Fruit fly (Drosophila melanogaster) whole organism, embryonic: ENCODE results near the gene CG42246.

Experiments
- BtbVII ChIP-seq: fragments of 200-800 bp; sonication (Bioruptor generic); optimal IDR thresholded peaks from 3 replicates; lab custom pipeline; 2017; ENCODE audit warnings: missing biosample characterization, mild to moderate bottlenecking, missing genetic modification characterization
- CG10147 ChIP-seq: fragments of 200-800 bp; sonication (Bioruptor generic); optimal IDR thresholded peaks from 2 replicates; lab custom pipeline; 2019; ENCODE audit warnings: missing biosample characterization, mild to moderate bottlenecking, missing genetic modification characterization, moderate library complexity
- CG14860 ChIP-seq: fragments of 200-800 bp; sonication (Bioruptor generic); IDR thresholded peaks from 3 replicates; pipeline ENCODE4 v1.3.6; 2022; ENCODE audit warnings: missing biosample characterization, missing genetic modification characterization; ENCODE audit not compliant: partially characterized antibody
- CG1603 ChIP-seq: fragments of 200-800 bp; sonication (Bioruptor generic); optimal IDR thresholded peaks from 2 replicates; lab custom pipeline; 2019; ENCODE audit warnings: missing biosample characterization, mild to moderate bottlenecking, missing genetic modification characterization, moderate library complexity
- CG1647 ChIP-seq: fragments of 200-800 bp; sonication (Bioruptor generic); optimal IDR thresholded peaks from 3 replicates; lab custom pipeline; 2016; ENCODE audit warnings: missing biosample characterization, missing genetic modification characterization
- CG16863 ChIP-seq: fragments of 200-800 bp; sonication (Bioruptor generic); optimal IDR thresholded peaks from 3 replicates; lab custom pipeline; 2016; ENCODE audit warnings: missing biosample characterization, missing genetic modification characterization
- CG17385 ChIP-seq: fragments of 200-800 bp; sonication (Bioruptor generic); optimal IDR thresholded peaks from 3 replicates; lab custom pipeline; 2018; ENCODE audit warnings: missing biosample characterization, mild to moderate bottlenecking, missing genetic modification characterization
- CG2199 ChIP-seq: fragments of 200-800 bp; sonication (Bioruptor generic); IDR thresholded peaks from 3 replicates; pipeline ENCODE4 v1.3.6; 2022; ENCODE audit warnings: missing biosample characterization, missing genetic modification characterization
- CG34376 ChIP-seq: fragments of 200-800 bp; sonication (Bioruptor generic); optimal IDR thresholded peaks from 2 replicates; lab custom pipeline; 2018; ENCODE audit warnings: missing biosample characterization, mild to moderate bottlenecking, missing genetic modification characterization
- CG3995 ChIP-seq: fragments of 200-800 bp; sonication (Bioruptor generic); optimal IDR thresholded peaks from 3 replicates; lab custom pipeline; 2016; ENCODE audit warnings: missing biosample characterization, missing genetic modification characterization
- CG9215 ChIP-seq: fragments of 200-800 bp; sonication (Bioruptor generic); IDR thresholded peaks from 2 replicates; pipeline ENCODE4 v1.3.6; 2022; ENCODE audit warnings: missing biosample characterization, missing genetic modification characterization
- CG9932 ChIP-seq: fragments of 200-800 bp; sonication (Bioruptor generic); IDR thresholded peaks from 2 replicates; pipeline ENCODE4 v1.3.6; 2022; ENCODE audit warnings: missing biosample characterization, missing genetic modification characterization
- Dbx ChIP-seq: fragments of 200-800 bp; sonication (Bioruptor generic); IDR thresholded peaks from 3 replicates; pipeline ENCODE4 v1.3.6; 2022; ENCODE audit warnings: missing biosample characterization, missing genetic modification characterization
- Dip2 ChIP-seq: fragments of 200-800 bp; sonication (Bioruptor generic); IDR thresholded peaks from 2 replicates; pipeline ENCODE4 v1.3.6; 2022; ENCODE audit warnings: missing biosample characterization, missing genetic modification characterization
- Drgx ChIP-seq: fragments of 200-800 bp; sonication (Bioruptor generic); IDR thresholded peaks from 2 replicates; pipeline ENCODE4 v1.3.6; 2022; ENCODE audit warnings: missing biosample characterization, missing genetic modification characterization
- Ets65A ChIP-seq: fragments of 200-800 bp; sonication (Bioruptor generic); peaks from one replicate; lab custom pipeline; 2016; ENCODE audit warnings: missing biosample characterization, missing genetic modification characterization
- H15 ChIP-seq: fragments of 200-800 bp; sonication (Bioruptor generic); IDR thresholded peaks from 3 replicates; pipeline ENCODE4 v1.3.6; 2022; ENCODE audit warnings: missing biosample characterization, missing genetic modification characterization
- HHEX ChIP-seq: fragments of 200-800 bp; sonication (Bioruptor generic); optimal IDR thresholded peaks from 3 replicates; lab custom pipeline; 2017; ENCODE audit warnings: missing biosample characterization, mild to moderate bottlenecking, missing genetic modification characterization, missing genetic modification reagents
- Hr39 ChIP-seq: fragments of >200 bp; optimal IDR thresholded peaks from 2 replicates; lab custom pipeline; 2017
- Sox102F ChIP-seq: fragments of 200-800 bp; sonication (Bioruptor generic); optimal IDR thresholded peaks from 2 replicates; lab custom pipeline; 2018; ENCODE audit warnings: missing biosample characterization, mild to moderate bottlenecking, missing genetic modification characterization, moderate library complexity
- Sry-δ ChIP-seq: fragments of 200-800 bp; sonication (Bioruptor generic); optimal IDR thresholded peaks from 2 replicates; lab custom pipeline; 2016; ENCODE audit warnings: missing biosample characterization, missing genetic modification characterization
- Vsx1 ChIP-seq: fragments of 200-800 bp; sonication (Bioruptor generic); optimal IDR thresholded peaks from 2 replicates; lab custom pipeline; 2017; ENCODE audit warnings: missing biosample characterization, mild to moderate bottlenecking, missing genetic modification characterization, missing genetic modification reagents
- Xrp1 ChIP-seq: fragments of 200-800 bp; sonication (Bioruptor generic); IDR thresholded peaks from 2 replicates; pipeline ENCODE4 v1.3.6; 2022; ENCODE audit warnings: missing biosample characterization, missing genetic modification characterization
- ase ChIP-seq: fragments of 200-800 bp; sonication (Bioruptor generic); IDR thresholded peaks from 3 replicates; pipeline ENCODE4 v1.3.6; 2022; ENCODE audit warnings: missing biosample characterization, missing genetic modification characterization
- chinmo ChIP-seq: fragments of 200-800 bp; sonication (Bioruptor generic); IDR thresholded peaks from 4 replicates; pipeline ENCODE4 v1.3.6; 2022; ENCODE audit warnings: missing biosample characterization, missing genetic modification characterization; ENCODE audit not compliant: partially characterized antibody
- dan ChIP-seq: fragments of 200-800 bp; sonication (Bioruptor generic); IDR thresholded peaks from 2 replicates; pipeline ENCODE4 v1.3.6; 2022; ENCODE audit warnings: missing biosample characterization, missing genetic modification characterization
- dmrt11E ChIP-seq: fragments of 200-800 bp; sonication (Bioruptor generic); optimal IDR thresholded peaks from 3 replicates; lab custom pipeline; 2018; ENCODE audit warnings: missing biosample characterization, mild to moderate bottlenecking, missing genetic modification characterization, moderate library complexity
- dysf ChIP-seq: fragments of 200-800 bp; sonication (Bioruptor generic); IDR thresholded peaks from 3 replicates; pipeline ENCODE4 v1.3.6; 2022; ENCODE audit warnings: missing biosample characterization, missing genetic modification characterization
- ems ChIP-seq: fragments of 200-800 bp; sonication (Bioruptor generic); optimal IDR thresholded peaks from 3 replicates; lab custom pipeline; 2016; ENCODE audit warnings: missing biosample characterization, missing genetic modification characterization
- ham ChIP-seq: fragments of 200-800 bp; sonication (Bioruptor generic); IDR thresholded peaks from 2 replicates; pipeline ENCODE4 v1.3.6; 2022; ENCODE audit warnings: missing biosample characterization, missing genetic modification characterization
- ken ChIP-seq: fragments of 200-800 bp; sonication (Bioruptor generic); IDR thresholded peaks from 3 replicates; pipeline ENCODE4 v1.3.6; 2022; ENCODE audit warnings: missing biosample characterization, missing genetic modification characterization
- klu ChIP-seq: fragments of 200-800 bp; sonication (Bioruptor generic); IDR thresholded peaks from 2 replicates; pipeline ENCODE4 v1.3.6; 2022; ENCODE audit warnings: missing biosample characterization, missing genetic modification characterization
- lbe ChIP-seq: fragments of 200-800 bp; sonication (Bioruptor generic); optimal IDR thresholded peaks from 2 replicates; lab custom pipeline; 2016; ENCODE audit warnings: missing biosample characterization, mild to moderate bottlenecking, missing genetic modification characterization
- lmd ChIP-seq: fragments of 200-800 bp; sonication (Bioruptor generic); IDR thresholded peaks from 2 replicates; pipeline ENCODE4 v1.3.6; 2022; ENCODE audit warnings: missing biosample characterization, missing genetic modification characterization
- luna ChIP-seq: fragments of 200-800 bp; sonication (Bioruptor generic); optimal IDR thresholded peaks from 2 replicates; lab custom pipeline; 2016; ENCODE audit warnings: missing biosample characterization, missing genetic modification characterization
- p53 ChIP-seq: fragments of 200-800 bp; sonication (Bioruptor generic); optimal IDR thresholded peaks from 2 replicates; lab custom pipeline; 2016; ENCODE audit warnings: missing biosample characterization, missing genetic modification characterization
- row ChIP-seq: fragments of 200-800 bp; sonication (Bioruptor generic); IDR thresholded peaks from 3 replicates; pipeline ENCODE4 v1.3.6; 2022; ENCODE audit warnings: missing biosample characterization, missing genetic modification characterization
- sens ChIP-seq: fragments of 200-800 bp; sonication (Bioruptor generic); peaks from one replicate; lab custom pipeline; 2016; ENCODE audit warnings: missing biosample characterization, missing genetic modification characterization
- slbo ChIP-seq: fragments of 200-800 bp; sonication (Bioruptor generic); IDR thresholded peaks from 2 replicates; pipeline ENCODE4 v1.3.6; 2022; ENCODE audit warnings: missing biosample characterization, missing genetic modification characterization
- sna ChIP-seq: fragments of 200-800 bp; sonication (Bioruptor generic); IDR thresholded peaks from 2 replicates; pipeline ENCODE4 v1.3.6; 2022; ENCODE audit warnings: missing biosample characterization, missing genetic modification characterization; ENCODE audit not compliant: partially characterized antibody
- tio ChIP-seq: fragments of 200-800 bp; sonication (Bioruptor generic); optimal IDR thresholded peaks from 2 replicates; lab custom pipeline; 2017; ENCODE audit warnings: missing biosample characterization, missing genetic modification characterization, inconsistent platforms
- tll ChIP-seq, 2 experiments: fragments of 200-800 bp in 1 of 2; fragments of >200 bp in 1 of 2; sonication (Bioruptor generic) in 1 of 2; optimal IDR thresholded peaks; 2 replicates each; lab custom pipeline; 2017 to 2019; ENCODE audit warnings: missing biosample characterization in 2 of 2, missing genetic modification characterization in 2 of 2, mild to moderate bottlenecking in 1 of 2, moderate library complexity in 1 of 2

CG42246 gene

dm6 chrX:7415027-7415426 is 3.3 kb upstream of the CG42246 start (continued):
- TF ChIP-seq slbo (GFP tag; lab: Robert Waterston, UW) (no peak), p53 (GFP tag; lab: Kevin White, UChicago) (no peak), Xrp1 (peak; percentile 54; the same call in 1 of the 2 replicates), chinmo (no peak), CG1603 (tag; lab: Kevin White, UChicago) (peak; percentile 43), CG9932 (0 out of 2 replicates have a peak, but pooled peaks have one; percentile 17), CG34376 (no peak), Ets65A (GFP tag; lab: Kevin White, UChicago) (peak; percentile 61), sens (GFP tag; lab: Kevin White, UChicago) (peak; percentile 84), Sox102F (GFP tag; lab: Kevin White, UChicago) (peak; percentile 12), lmd (GFP tag; lab: Robert Waterston, UW) (peak; percentile 8; the same call in 1 of the 2 replicates)

dm6 chrX:7413569-7413968 is 1.9 kb upstream of the CG42246 start, which contains the start of gene CG42705:
Gene CG42705 (plus strand): TSS chrX:7413869.
- TF ChIP-seq luna (GFP tag; lab: Kevin White, UChicago): no peak
- TF ChIP-seq lbe (GFP tag; lab: Kevin White, UChicago): no peak
- no peak for TF ChIP-seq CG14860 (GFP tag; lab: Robert Waterston, UW)
- no peak for TF ChIP-seq ase (GFP tag; lab: Robert Waterston, UW)
- no peak for TF ChIP-seq CG9215 (GFP tag; lab: Robert Waterston, UW)
- TF ChIP-seq klu: no peak
- TF ChIP-seq CG16863: no peak
- no peak for TF ChIP-seq dan (GFP tag; lab: Robert Waterston, UW)
- no peak for TF ChIP-seq HHEX (GFP tag; lab: Kevin White, UChicago)
- no peak for TF ChIP-seq row (GFP tag; lab: Robert Waterston, UW)
- no peak for TF ChIP-seq Drgx (GFP tag; lab: Robert Waterston, UW)
- TF ChIP-seq Ets65A (GFP tag; lab: Kevin White, UChicago): no peak

- TF ChIP-seq sna (GFP tag; lab: Robert Waterston, UW) (no peak), Hr39 (lab: Kevin White, UChicago) (no peak), tio (no peak), Vsx1 (GFP tag; lab: Kevin White, UChicago) (no peak), Sry-δ (no peak), dmrt11E (tag; lab: Kevin White, UChicago) (no peak), dysf (GFP tag; lab: Robert Waterston, UW) (no peak), CG1647 (GFP tag; lab: Kevin White, UChicago) (no peak), Dip2 (GFP tag; lab: Robert Waterston, UW) (no peak), H15 (GFP tag; lab: Robert Waterston, UW) (no peak), CG17385 (GFP tag; lab: Kevin White, UChicago) (no peak)
- TF ChIP-seq, all 482 proteins: peak for 0
These were observed 662 bp upstream of the CG42246 start, which contains the start of gene CG42704 for dm6 chrX:7412368-7412767. Gene CG42704 (plus strand): TSS chrX:7412668.

dm6 chrX:7406908-7407307 is 4.8 kb downstream of the CG42246 start, which contains the start of gene CG32727:
Gene CG32727 (plus strand): TSS chrX:7407208.
- TF ChIP-seq ham (GFP tag; lab: Robert Waterston, UW) (no peak), Dbx (GFP tag; lab: Robert Waterston, UW) (no peak), ems (GFP tag; lab: Kevin White, UChicago) (no peak), CG10147 (GFP tag; lab: Kevin White, UChicago) (no peak), CG3995 (GFP tag; lab: Kevin White, UChicago) (no peak), BtbVII (GFP tag; lab: Kevin White, UChicago) (no peak), tll (GFP tag; optimal IDR thresholded peaks at IDR 0.05; lab: Kevin White, UChicago) (no peak), CG2199 (GFP tag; lab: Robert Waterston, UW) (no peak), ken (GFP tag; lab: Robert Waterston, UW) (no peak)
